Worm (Caenorhabditis elegans) whole organism, late embryonic: ENCODE results near the gene C44C10.9.

Experiments
- C38D4.7 ChIP-seq: fragments of 200-800 bp; sonication (Bioruptor generic); optimal IDR thresholded peaks from 2 replicates; lab custom pipeline; 2018; ENCODE audit warnings: mild to moderate bottlenecking, missing genetic modification characterization, moderate library complexity, missing compliant biosample characterization
- T23F11.4 ChIP-seq: fragments of 200-800 bp; sonication (Bioruptor generic); optimal IDR thresholded peaks from 2 replicates; lab custom pipeline; 2018; ENCODE audit warnings: mild to moderate bottlenecking, missing genetic modification characterization, missing compliant biosample characterization
- ama-1 ChIP-seq: fragments of 150-350 bp; optimal IDR thresholded peaks from 2 replicates; lab custom pipeline; 2014
- ceh-18 ChIP-seq: sonication (generic microtip); optimal IDR thresholded peaks from 2 replicates; lab custom pipeline; 2016; ENCODE audit warnings: missing genetic modification characterization, missing compliant biosample characterization
- ceh-31 ChIP-seq: sonication (generic microtip); optimal IDR thresholded peaks from 2 replicates; lab custom pipeline; 2016; ENCODE audit warnings: missing genetic modification characterization, missing compliant biosample characterization
- ceh-45 ChIP-seq: fragments of 200-800 bp; sonication (Bioruptor generic); IDR thresholded peaks from 2 replicates; pipeline ENCODE4 v1.3.6; 2022; ENCODE audit warnings: missing genetic modification reagents, missing genetic modification characterization, missing compliant biosample characterization
- ceh-6 ChIP-seq: fragments of 200-800 bp; sonication (Bioruptor generic); optimal IDR thresholded peaks from 2 replicates; lab custom pipeline; 2018; ENCODE audit warnings: mild to moderate bottlenecking, missing genetic modification characterization, missing compliant biosample characterization
- ceh-9 ChIP-seq: sonication (generic microtip); optimal IDR thresholded peaks from 2 replicates; lab custom pipeline; 2016; ENCODE audit warnings: mild to moderate bottlenecking, missing genetic modification characterization, inconsistent platforms, missing compliant biosample characterization
- che-1 ChIP-seq: sonication (generic microtip); optimal IDR thresholded peaks from 2 replicates; lab custom pipeline; 2016; ENCODE audit warnings: mild to moderate bottlenecking, missing genetic modification characterization, missing compliant biosample characterization
- dmd-4 ChIP-seq: sonication (generic microtip); optimal IDR thresholded peaks from 2 replicates; lab custom pipeline; 2016; ENCODE audit warnings: borderline replicate concordance, missing genetic modification characterization, missing compliant biosample characterization
- dve-1 ChIP-seq: sonication (generic microtip); optimal IDR thresholded peaks from 2 replicates; lab custom pipeline; 2017; ENCODE audit warnings: antibody characterized with exemption, mild to moderate bottlenecking, missing genetic modification characterization, missing compliant biosample characterization
- elt-2 ChIP-seq: sonication (generic microtip); optimal IDR thresholded peaks from 2 replicates; lab custom pipeline; 2016; ENCODE audit warnings: missing genetic modification reagents, missing genetic modification characterization, missing compliant biosample characterization
- ets-4 ChIP-seq: sonication (generic microtip); optimal IDR thresholded peaks from 2 replicates; lab custom pipeline; 2016; ENCODE audit warnings: missing genetic modification characterization, missing compliant biosample characterization
- fkh-10 ChIP-seq: fragments of 150-350 bp; optimal IDR thresholded peaks from 2 replicates; lab custom pipeline; 2014; ENCODE audit warnings: missing biosample characterization, missing genetic modification reagents, missing genetic modification characterization
- gmeb-2 ChIP-seq: sonication (generic microtip); optimal IDR thresholded peaks from 2 replicates; lab custom pipeline; 2016; ENCODE audit warnings: missing genetic modification characterization, inconsistent platforms, missing compliant biosample characterization
- hlh-30 ChIP-seq: sonication (generic microtip); optimal IDR thresholded peaks from 2 replicates; lab custom pipeline; 2017; ENCODE audit warnings: antibody characterized with exemption, missing genetic modification characterization, missing compliant biosample characterization; ENCODE audit not compliant: insufficient read depth
- hlh-6 ChIP-seq: sonication (generic microtip); optimal IDR thresholded peaks from 2 replicates; lab custom pipeline; 2016; ENCODE audit warnings: missing genotype, missing genetic modification characterization, missing compliant biosample characterization
- mec-3 ChIP-seq: sonication (generic microtip); optimal IDR thresholded peaks from 2 replicates; lab custom pipeline; 2016; ENCODE audit warnings: borderline replicate concordance, missing genetic modification characterization, missing compliant biosample characterization
- nfya-1 ChIP-seq: sonication (generic microtip); optimal IDR thresholded peaks from 2 replicates; lab custom pipeline; 2017; ENCODE audit warnings: missing genetic modification characterization, mild to moderate bottlenecking, missing compliant biosample characterization, antibody characterized with exemption, moderate library complexity
- odd-2 ChIP-seq: sonication (generic microtip); optimal IDR thresholded peaks from 2 replicates; lab custom pipeline; 2017; ENCODE audit warnings: antibody characterized with exemption, mild to moderate bottlenecking, missing genetic modification characterization, missing compliant biosample characterization
- pat-9 ChIP-seq: fragments of 200-800 bp; sonication (Bioruptor generic); optimal IDR thresholded peaks from 2 replicates; lab custom pipeline; 2018; ENCODE audit warnings: mild to moderate bottlenecking, missing genetic modification characterization, moderate library complexity, missing compliant biosample characterization
- pax-1 ChIP-seq: fragments of 150-350 bp; optimal IDR thresholded peaks from 2 replicates; lab custom pipeline; 2014; ENCODE audit warnings: missing biosample characterization, missing genetic modification characterization
- pha-2 ChIP-seq: sonication (generic microtip); optimal IDR thresholded peaks from 2 replicates; lab custom pipeline; 2017; ENCODE audit warnings: mild to moderate bottlenecking, missing genetic modification characterization, missing compliant biosample characterization
- pha-4 ChIP-seq: fragments of 150-350 bp; optimal IDR thresholded peaks from 2 replicates; lab custom pipeline; 2018; ENCODE audit warnings: missing biosample characterization, missing genetic modification reagents, missing genetic modification characterization
- rnt-1 ChIP-seq: sonication (generic microtip); optimal IDR thresholded peaks from 2 replicates; lab custom pipeline; 2016; ENCODE audit warnings: missing genetic modification characterization, missing compliant biosample characterization
- ttx-3 ChIP-seq: sonication (generic microtip); optimal IDR thresholded peaks from 2 replicates; lab custom pipeline; 2016; ENCODE audit warnings: missing genetic modification reagents, missing genetic modification characterization, missing compliant biosample characterization
- unc-42 ChIP-seq: sonication (generic microtip); optimal IDR thresholded peaks from 2 replicates; lab custom pipeline; 2016; ENCODE audit warnings: missing genotype, missing genetic modification characterization, missing compliant biosample characterization
- unc-55 ChIP-seq: sonication (generic microtip); optimal IDR thresholded peaks from 2 replicates; lab custom pipeline; 2017; ENCODE audit warnings: missing biosample characterization, missing genetic modification reagents, missing genetic modification characterization
- zip-5 ChIP-seq: sonication (generic microtip); optimal IDR thresholded peaks from 2 replicates; lab custom pipeline; 2016; ENCODE audit warnings: missing genetic modification characterization, missing compliant biosample characterization
- ztf-16 ChIP-seq: sonication (generic microtip); optimal IDR thresholded peaks from 2 replicates; lab custom pipeline; 2017; ENCODE audit warnings: missing genetic modification characterization, missing compliant biosample characterization

C44C10.9 gene

ce11 chrX:11745821-11746485 lies 29.6 kb upstream of the C44C10.9 start, which contains the start of gene C40H5.2:
Gene C40H5.2 (plus strand): TSS chrX:11746076.
- no peak for TF ChIP-seq dve-1 (tag; lab: Kevin White, UChicago)
- TF ChIP-seq rnt-1 (tag; lab: Kevin White, UChicago), result no peak
- TF ChIP-seq, all 69 proteins: peak for 0

- TF ChIP-seq ceh-31 (tag; lab: Kevin White, UChicago) (peak; percentile 16), ceh-45 (GFP tag; lab: Robert Waterston, UW) (no peak), T23F11.4 (GFP tag; lab: Kevin White, UChicago) (no peak), ceh-9 (tag; lab: Kevin White, UChicago) (no peak), zip-5 (tag; lab: Kevin White, UChicago) (no peak), ceh-18 (tag; lab: Kevin White, UChicago) (no peak), hlh-30 (tag; lab: Kevin White, UChicago) (no peak), ttx-3 (tag; lab: Kevin White, UChicago) (no peak), ztf-16 (tag; lab: Kevin White, UChicago) (no peak), unc-42 (tag; lab: Kevin White, UChicago) (peak; percentile 66)
Observed at ce11 chrX:11743723-11744122, 27.4 kb upstream of the C44C10.9 start.

ce11 chrX:11738602-11739100 lies 22.3 kb upstream of the C44C10.9 start, which contains the start of gene nspa-9:
Gene nspa-9 (plus strand): TSS chrX:11739050.
- TF ChIP-seq hlh-30 (tag; lab: Kevin White, UChicago) (peak; percentile 1), zip-5 (tag; lab: Kevin White, UChicago) (no peak), elt-2 (tag; lab: Kevin White, UChicago) (peak; percentile 43)
- TF ChIP-seq, all 69 proteins: peak for 2

ce11 chrX:11737053-11737452 lies 20.7 kb upstream of the C44C10.9 start, which contains the start of gene D1053.3:
Gene D1053.3 (minus strand): TSS chrX:11737153.
- TF ChIP-seq ama-1 (lab: Kevin White, UChicago) (no peak), dve-1 (tag; lab: Kevin White, UChicago) (no peak), rnt-1 (tag; lab: Kevin White, UChicago) (no peak), ceh-18 (tag; lab: Kevin White, UChicago) (no peak), pha-2 (tag; lab: Kevin White, UChicago) (no peak), ceh-6 (GFP tag; lab: Kevin White, UChicago) (no peak), ceh-9 (tag; lab: Kevin White, UChicago) (no peak)

ce11 chrX:11734110-11734509 lies 17.8 kb upstream of the C44C10.9 start:
- no peak for TF ChIP-seq pax-1 (tag; lab: Kevin White, UChicago)
- TF ChIP-seq odd-2, result no peak
- TF ChIP-seq ztf-16 (tag; lab: Kevin White, UChicago), result no peak
- TF ChIP-seq pha-4 (tag; lab: Kevin White, UChicago), result no peak
- no peak for TF ChIP-seq fkh-10 (GFP tag; lab: Kevin White, UChicago)
- TF ChIP-seq pat-9, result no peak
- TF ChIP-seq ets-4 (tag; lab: Kevin White, UChicago), result no peak
- TF ChIP-seq nfya-1 (tag; lab: Kevin White, UChicago), result no peak
- no peak for TF ChIP-seq hlh-6
- TF ChIP-seq hlh-30 (tag; lab: Kevin White, UChicago), result no peak
- no peak for TF ChIP-seq gmeb-2 (tag; lab: Kevin White, UChicago)
- no peak for TF ChIP-seq dmd-4 (tag; lab: Kevin White, UChicago)
- no peak for TF ChIP-seq mec-3 (tag; lab: Kevin White, UChicago)
- TF ChIP-seq che-1 (tag; lab: Kevin White, UChicago), result no peak
- no peak for TF ChIP-seq C38D4.7 (GFP tag; lab: Kevin White, UChicago)
- TF ChIP-seq unc-55 (GFP tag; lab: Kevin White, UChicago), result no peak
